Fruit fly (Drosophila melanogaster): ENCODE data around the gene sfl.
A peak's percentile ranks its signal among the peaks of the same experiment; 100 is the strongest.

Gene sfl

dm6 chr3L:6482838-6483237, 12.6 kb upstream of the sfl start (continued):
- TF ChIP-seq CG10959 (GFP tag; IDR thresholded peaks at IDR 0.05) (no peak), NFAT (GFP tag; IDR thresholded peaks at IDR 0.05) (no peak), Sry-β (GFP tag; optimal IDR thresholded peaks at IDR 0.05) (no peak), CG1024 (GFP tag; IDR thresholded peaks at IDR 0.05) (no peak), hbn (GFP tag; IDR thresholded peaks at IDR 0.05; ENCODE audit: partially characterized antibody) (no peak), dysf (GFP tag; IDR thresholded peaks at IDR 0.05) (peak; percentile 26; the same call in 1 of the 3 replicates), CG12299 (tag; optimal IDR thresholded peaks at IDR 0.05) (no peak), CG13894 (tag; optimal IDR thresholded peaks at IDR 0.05) (no peak), CG1602 (GFP tag; optimal IDR thresholded peaks at IDR 0.05) (no peak), wor (GFP tag; IDR thresholded peaks at IDR 0.05) (peak; percentile 24; the same call in 1 of the 2 replicates), CG7271 (tag; optimal IDR thresholded peaks at IDR 0.05) (no peak), ind (GFP tag; optimal IDR thresholded peaks at IDR 0.05) (no peak), CG10979 (tag; optimal IDR thresholded peaks at IDR 0.05) (peak; percentile 42), CG18599 (GFP tag; optimal IDR thresholded peaks at IDR 0.05) (no peak), CG14441 (GFP tag; IDR thresholded peaks at IDR 0.05) (peak; percentile 30; the same call in 1 of the 2 replicates), prd (optimal IDR thresholded peaks at IDR 0.05) (no peak), prd (GFP tag; IDR thresholded peaks at IDR 0.05) (peak; percentile 54; the same call in 1 of the 3 replicates), Ets65A (GFP tag) (no peak), CTCF (GFP tag; optimal IDR thresholded peaks at IDR 0.05) (no peak), pan (optimal IDR thresholded peaks at IDR 0.05) (no peak), pan (GFP tag; optimal IDR thresholded peaks at IDR 0.05 in 1 of 2, IDR thresholded peaks at IDR 0.05 in 1 of 2) (no peak), CG1233 (GFP tag; optimal IDR thresholded peaks at IDR 0.05) (no peak), CG15269 (tag; optimal IDR thresholded peaks at IDR 0.05) (peak; percentile 1), CG3281 (GFP tag; optimal IDR thresholded peaks at IDR 0.05) (no peak), D (optimal IDR thresholded peaks at IDR 0.05) (no peak), D (GFP tag; optimal IDR thresholded peaks at IDR 0.05) (no peak), Atf3 (GFP tag; optimal IDR thresholded peaks at IDR 0.05) (no peak), CG17328 (GFP tag; IDR thresholded peaks at IDR 0.05) (peak; percentile 60), Elba2 (GFP tag; optimal IDR thresholded peaks at IDR 0.05) (no peak), MBD-R2 (GFP tag; IDR thresholded peaks at IDR 0.05) (no peak), CG12769 (tag; optimal IDR thresholded peaks at IDR 0.05) (no peak), pnt (GFP tag; optimal IDR thresholded peaks at IDR 0.05) (no peak), Ssrp (tag; optimal IDR thresholded peaks at IDR 0.05) (peak; percentile 43), Myb (GFP tag; optimal IDR thresholded peaks at IDR 0.05) (no peak), CG5953 (GFP tag; IDR thresholded peaks at IDR 0.05) (peak; percentile 49; the same call in 1 of the 2 replicates), Ravus (GFP tag; IDR thresholded peaks at IDR 0.05) (no peak), sc (optimal IDR thresholded peaks at IDR 0.05) (no peak), sc (GFP tag; optimal IDR thresholded peaks at IDR 0.05) (no peak), sug (tag; optimal IDR thresholded peaks at IDR 0.05) (no peak), ewg (GFP tag; optimal IDR thresholded peaks at IDR 0.05) (peak; percentile 10), CG2875 (GFP tag; optimal IDR thresholded peaks at IDR 0.05) (no peak), Mad (GFP tag; optimal IDR thresholded peaks at IDR 0.05) (no peak), CG11085 (GFP tag; IDR thresholded peaks at IDR 0.05) (no peak), sqz (GFP tag; optimal IDR thresholded peaks at IDR 0.05) (no peak), bab2 (GFP tag; optimal IDR thresholded peaks at IDR 0.05) (no peak), pho (GFP tag; optimal IDR thresholded peaks at IDR 0.05) (no peak), oc (tag; optimal IDR thresholded peaks at IDR 0.05) (peak; percentile 8), CkIIα-i1 (GFP tag; IDR thresholded peaks at IDR 0.05) (no peak), fru (optimal IDR thresholded peaks at IDR 0.05) (no peak), Hand (GFP tag; optimal IDR thresholded peaks at IDR 0.05) (no peak), ttk (GFP tag; IDR thresholded peaks at IDR 0.05) (peak; percentile 64), Hr39 (optimal IDR thresholded peaks at IDR 0.05) (no peak), tap (tag; optimal IDR thresholded peaks at IDR 0.05) (no peak), CG7372 (GFP tag; IDR thresholded peaks at IDR 0.05) (no peak), Camta (GFP tag; optimal IDR thresholded peaks at IDR 0.05) (no peak)
